Worm (Caenorhabditis elegans) whole organism, dauer: ENCODE measurements around the gene del-1.

Experiments
- unc-62 ChIP-seq: sonication (generic microtip); optimal IDR thresholded peaks from 2 replicates; lab custom pipeline; 2017; ENCODE audit warnings: missing biosample characterization, missing genetic modification reagents, missing genetic modification characterization

del-1 gene

ce11 chrX:14316132-14316531 is 48.3 kb downstream of the del-1 start:
- no peak for TF ChIP-seq unc-62 (GFP tag; lab: Kevin White, UChicago)

ce11 chrX:14320298-14320697 is 52.4 kb downstream of the del-1 start, which contains the start of gene C11H1.9:
Gene C11H1.9, minus strand, starts transcription at chrX:14320398.
- no peak for TF ChIP-seq unc-62 (GFP tag; lab: Kevin White, UChicago)

- no peak for TF ChIP-seq unc-62 (GFP tag; lab: Kevin White, UChicago)
Measured at ce11 chrX:14322793-14323192, 54.9 kb downstream of the del-1 start.

- no peak for TF ChIP-seq unc-62 (GFP tag; lab: Kevin White, UChicago)
Measured at ce11 chrX:14324289-14324688, 56.4 kb downstream of the del-1 start.

- no peak for TF ChIP-seq unc-62 (GFP tag; lab: Kevin White, UChicago)
Measured at ce11 chrX:14326578-14326977, 58.7 kb downstream of the del-1 start.
